Fruit fly (Drosophila melanogaster) whole organism, embryonic: ENCODE measurements around the gene CG10165.

Experiments used
- Atf-2 ChIP-seq: fragments of 200-800 bp; sonication (Bioruptor generic); optimal IDR thresholded peaks from 2 replicates; lab custom pipeline; 2016; ENCODE audit warnings: missing biosample characterization, missing genetic modification characterization
- Atf6 ChIP-seq: fragments of 200-800 bp; sonication (Bioruptor generic); IDR thresholded peaks from 2 replicates; pipeline ENCODE4 v1.3.6; 2022; ENCODE audit warnings: missing biosample characterization, missing genetic modification characterization
- B-H2 ChIP-seq: fragments of 200-800 bp; sonication (Bioruptor generic); optimal IDR thresholded peaks from 2 replicates; lab custom pipeline; 2018; ENCODE audit warnings: missing biosample characterization, mild to moderate bottlenecking, missing genetic modification characterization
- BEAF-32 ChIP-seq: fragments of 200-800 bp; sonication (Bioruptor generic); optimal IDR thresholded peaks from 3 replicates; lab custom pipeline; 2017; ENCODE audit warnings: missing biosample characterization, missing genetic modification characterization, mild to moderate bottlenecking, moderate library complexity, missing genetic modification reagents
- Bgb ChIP-seq: fragments of 200-800 bp; sonication (Bioruptor generic); IDR thresholded peaks from 2 replicates; pipeline ENCODE4 v1.3.6; 2022; ENCODE audit warnings: missing biosample characterization, missing genetic modification characterization; ENCODE audit not compliant: partially characterized antibody
- CG10209 ChIP-seq: fragments of 200-800 bp; sonication (Bioruptor generic); optimal IDR thresholded peaks from 3 replicates; lab custom pipeline; 2017; ENCODE audit warnings: missing biosample characterization, mild to moderate bottlenecking, missing genetic modification characterization, missing genetic modification reagents
- CG10267 ChIP-seq: fragments of 200-800 bp; sonication (Bioruptor generic); optimal IDR thresholded peaks from 2 replicates; lab custom pipeline; 2018; ENCODE audit warnings: missing biosample characterization, mild to moderate bottlenecking, missing genetic modification characterization, moderate library complexity
- CG12071 ChIP-seq: fragments of 200-800 bp; sonication (Bioruptor generic); optimal IDR thresholded peaks from 3 replicates; lab custom pipeline; 2018; ENCODE audit warnings: missing biosample characterization, mild to moderate bottlenecking, missing genetic modification characterization
- CG12391 ChIP-seq: fragments of 200-800 bp; sonication (Bioruptor generic); optimal IDR thresholded peaks from 3 replicates; lab custom pipeline; 2018; ENCODE audit warnings: missing biosample characterization, mild to moderate bottlenecking, missing genetic modification characterization, moderate library complexity
- CG14710 ChIP-seq: fragments of 200-800 bp; sonication (Bioruptor generic); optimal IDR thresholded peaks from 3 replicates; lab custom pipeline; 2019; ENCODE audit warnings: missing biosample characterization, mild to moderate bottlenecking, missing genetic modification characterization, moderate library complexity
- CG15514 ChIP-seq: fragments of 200-800 bp; sonication (Bioruptor generic); optimal IDR thresholded peaks from 3 replicates; lab custom pipeline; 2017; ENCODE audit warnings: missing biosample characterization, missing genetic modification characterization, mild to moderate bottlenecking, moderate library complexity, missing genetic modification reagents
- CG1603 ChIP-seq: fragments of 200-800 bp; sonication (Bioruptor generic); optimal IDR thresholded peaks from 2 replicates; lab custom pipeline; 2019; ENCODE audit warnings: missing biosample characterization, mild to moderate bottlenecking, missing genetic modification characterization, moderate library complexity
- CG2116 ChIP-seq: fragments of 200-800 bp; sonication (Bioruptor generic); optimal IDR thresholded peaks from 3 replicates; lab custom pipeline; 2018; ENCODE audit warnings: missing biosample characterization, mild to moderate bottlenecking, missing genetic modification characterization
- CG2120 ChIP-seq: fragments of 200-800 bp; sonication (Bioruptor generic); optimal IDR thresholded peaks from 3 replicates; lab custom pipeline; 2016; ENCODE audit warnings: missing biosample characterization, missing genetic modification characterization
- CG31224 ChIP-seq: fragments of 200-800 bp; sonication (Bioruptor generic); IDR thresholded peaks from 2 replicates; pipeline ENCODE4 v1.3.6; 2022; ENCODE audit warnings: missing biosample characterization, missing genetic modification characterization
- CG4360 ChIP-seq: fragments of 200-800 bp; sonication (Bioruptor generic); IDR thresholded peaks from 2 replicates; pipeline ENCODE4 v1.3.6; 2022; ENCODE audit warnings: missing biosample characterization, missing genetic modification characterization
- CG4617 ChIP-seq: fragments of 200-800 bp; sonication (Bioruptor generic); optimal IDR thresholded peaks from 3 replicates; lab custom pipeline; 2016; ENCODE audit warnings: missing biosample characterization, missing genetic modification characterization, borderline replicate concordance
- CG6683 ChIP-seq: fragments of 200-800 bp; sonication (Bioruptor generic); optimal IDR thresholded peaks from 2 replicates; lab custom pipeline; 2017; ENCODE audit warnings: missing biosample characterization, mild to moderate bottlenecking, missing genetic modification characterization, missing genetic modification reagents
- CG7372 ChIP-seq: fragments of 200-800 bp; sonication (Bioruptor generic); IDR thresholded peaks from 2 replicates; pipeline ENCODE4 v1.3.6; 2022; ENCODE audit warnings: missing biosample characterization, missing genetic modification characterization
- Camta ChIP-seq: fragments of 200-800 bp; sonication (Bioruptor generic); optimal IDR thresholded peaks from 2 replicates; lab custom pipeline; 2016; ENCODE audit warnings: missing biosample characterization, missing genetic modification characterization
- CoRest ChIP-seq: fragments of 200-800 bp; sonication (Bioruptor generic); optimal IDR thresholded peaks from 3 replicates; lab custom pipeline; 2018; ENCODE audit warnings: missing biosample characterization, mild to moderate bottlenecking, missing genetic modification characterization, moderate library complexity
- Dp ChIP-seq: fragments of 200-800 bp; sonication (Bioruptor generic); optimal IDR thresholded peaks from 2 replicates; lab custom pipeline; 2018; ENCODE audit warnings: missing biosample characterization, mild to moderate bottlenecking, missing genetic modification characterization, moderate library complexity
- E2f2 ChIP-seq: fragments of 200-800 bp; sonication (Bioruptor generic); IDR thresholded peaks from 2 replicates; pipeline ENCODE4 v1.3.6; 2022; ENCODE audit warnings: missing biosample characterization, missing genetic modification characterization
- Ets97D ChIP-seq: fragments of 200-800 bp; sonication (Bioruptor generic); optimal IDR thresholded peaks from 3 replicates; lab custom pipeline; 2016; ENCODE audit warnings: missing biosample characterization, missing genetic modification characterization
- HLH3B ChIP-seq: fragments of 200-800 bp; sonication (Bioruptor generic); IDR thresholded peaks from 2 replicates; pipeline ENCODE4 v1.3.6; 2022; ENCODE audit warnings: missing biosample characterization, missing genetic modification characterization
- MBD-R2 ChIP-seq: fragments of 200-800 bp; sonication (Bioruptor generic); IDR thresholded peaks from 2 replicates; pipeline ENCODE4 v1.3.6; 2022; ENCODE audit warnings: missing biosample characterization, missing genetic modification characterization
- MESR4 ChIP-seq: fragments of 200-800 bp; sonication (Bioruptor generic); optimal IDR thresholded peaks from 2 replicates; lab custom pipeline; 2018; ENCODE audit warnings: missing biosample characterization, mild to moderate bottlenecking, missing genetic modification characterization, moderate library complexity
- Med ChIP-seq: fragments of 200-800 bp; sonication (Bioruptor generic); peaks from one replicate; lab custom pipeline; 2016; ENCODE audit warnings: missing biosample characterization, missing genetic modification characterization, mild to moderate bottlenecking, inconsistent platforms, moderate library complexity
- Nf-YA ChIP-seq: fragments of 200-800 bp; sonication (Bioruptor generic); IDR thresholded peaks from 2 replicates; pipeline ENCODE4 v1.3.6; 2022; ENCODE audit warnings: missing biosample characterization, missing genetic modification characterization
- Pdp1 ChIP-seq, 2 experiments: fragments of 200-800 bp; sonication (Bioruptor generic); optimal IDR thresholded peaks; 3 replicates each; lab custom pipeline; 2016; ENCODE audit warnings: missing biosample characterization in 2 of 2, missing genetic modification characterization in 2 of 2, mild to moderate bottlenecking in 1 of 2, moderate library complexity in 1 of 2
- Rx ChIP-seq: fragments of 200-800 bp; sonication (Bioruptor generic); IDR thresholded peaks from 2 replicates; pipeline ENCODE4 v1.3.6; 2022; ENCODE audit warnings: missing biosample characterization, missing genetic modification characterization
- Sin3A ChIP-seq: fragments of >200 bp; optimal IDR thresholded peaks from 2 replicates; lab custom pipeline; 2018
- Spps ChIP-seq: fragments of 200-800 bp; sonication (Bioruptor generic); optimal IDR thresholded peaks from 2 replicates; lab custom pipeline; 2018; ENCODE audit warnings: missing biosample characterization, mild to moderate bottlenecking, missing genetic modification characterization
- Sry-δ ChIP-seq: fragments of 200-800 bp; sonication (Bioruptor generic); optimal IDR thresholded peaks from 2 replicates; lab custom pipeline; 2016; ENCODE audit warnings: missing biosample characterization, missing genetic modification characterization
- Xrp1 ChIP-seq: fragments of 200-800 bp; sonication (Bioruptor generic); IDR thresholded peaks from 2 replicates; pipeline ENCODE4 v1.3.6; 2022; ENCODE audit warnings: missing biosample characterization, missing genetic modification characterization
- crp ChIP-seq, 2 experiments: fragments of 200-800 bp; sonication (Bioruptor generic); optimal IDR thresholded peaks; 2 replicates in 1 of 2; 3 replicates in 1 of 2; lab custom pipeline; 2017; ENCODE audit warnings: missing biosample characterization in 2 of 2, missing genetic modification characterization in 2 of 2, mild to moderate bottlenecking in 1 of 2, moderate library complexity in 1 of 2
- eve ChIP-seq, 2 experiments: fragments of >200 bp; optimal IDR thresholded peaks; 2 replicates each; lab custom pipeline; 2017; ENCODE audit warnings: missing biosample characterization in 2 of 2, missing genetic modification characterization in 2 of 2
- ewg ChIP-seq: fragments of 200-800 bp; sonication (Bioruptor generic); optimal IDR thresholded peaks from 3 replicates; lab custom pipeline; 2017; ENCODE audit warnings: mild to moderate bottlenecking, missing biosample characterization, missing genetic modification reagents, missing genetic modification characterization
- exex ChIP-seq: fragments of 200-800 bp; sonication (Bioruptor generic); optimal IDR thresholded peaks from 4 replicates; lab custom pipeline; 2018; ENCODE audit warnings: missing biosample characterization, mild to moderate bottlenecking, missing genetic modification characterization, moderate library complexity
- ftz-f1 ChIP-seq: fragments of 200-800 bp; sonication (Bioruptor generic); optimal IDR thresholded peaks from 2 replicates; lab custom pipeline; 2016; ENCODE audit warnings: missing biosample characterization, missing genetic modification characterization
- inv ChIP-seq: fragments of 200-800 bp; sonication (Bioruptor generic); IDR thresholded peaks from 2 replicates; pipeline ENCODE4 v1.3.6; 2022; ENCODE audit warnings: missing biosample characterization, missing genetic modification characterization; ENCODE audit not compliant: partially characterized antibody
- klu ChIP-seq: fragments of 200-800 bp; sonication (Bioruptor generic); IDR thresholded peaks from 2 replicates; pipeline ENCODE4 v1.3.6; 2022; ENCODE audit warnings: missing biosample characterization, missing genetic modification characterization
- lbe ChIP-seq: fragments of 200-800 bp; sonication (Bioruptor generic); optimal IDR thresholded peaks from 2 replicates; lab custom pipeline; 2016; ENCODE audit warnings: missing biosample characterization, mild to moderate bottlenecking, missing genetic modification characterization
- pzg ChIP-seq: fragments of 200-800 bp; sonication (Bioruptor generic); optimal IDR thresholded peaks from 3 replicates; lab custom pipeline; 2018; ENCODE audit warnings: missing biosample characterization, mild to moderate bottlenecking, missing genetic modification characterization, moderate library complexity
- schlank ChIP-seq: fragments of 200-800 bp; sonication (Bioruptor generic); optimal IDR thresholded peaks from 2 replicates; lab custom pipeline; 2018; ENCODE audit warnings: missing biosample characterization, mild to moderate bottlenecking, missing genetic modification characterization
- sens ChIP-seq: fragments of 200-800 bp; sonication (Bioruptor generic); peaks from one replicate; lab custom pipeline; 2016; ENCODE audit warnings: missing biosample characterization, missing genetic modification characterization
- stwl ChIP-seq: fragments of 200-800 bp; sonication (Bioruptor generic); optimal IDR thresholded peaks from 3 replicates; lab custom pipeline; 2018; ENCODE audit warnings: missing biosample characterization, mild to moderate bottlenecking, missing genetic modification characterization, moderate library complexity
- trem ChIP-seq: fragments of 200-800 bp; optimal IDR thresholded peaks from 3 replicates; lab custom pipeline; 2019; ENCODE audit warnings: missing biosample characterization, mild to moderate bottlenecking, missing genetic modification characterization, moderate library complexity
- vvl ChIP-seq: fragments of 200-800 bp; sonication (Bioruptor generic); IDR thresholded peaks from 2 replicates; pipeline ENCODE4 v1.3.6; 2022; ENCODE audit warnings: missing biosample characterization, missing genetic modification characterization
- wdn ChIP-seq: fragments of 200-800 bp; sonication (Bioruptor generic); IDR thresholded peaks from 2 replicates; pipeline ENCODE4 v1.3.6; 2022; ENCODE audit warnings: missing biosample characterization, missing genetic modification characterization
- zen ChIP-seq: fragments of 200-800 bp; sonication (Bioruptor generic); optimal IDR thresholded peaks from 3 replicates; lab custom pipeline; 2018; ENCODE audit warnings: missing biosample characterization, mild to moderate bottlenecking, missing genetic modification characterization, moderate library complexity

The CG10165 gene

dm6 chr2L:19530092-19530491 is at the start of gene CG10165:
Gene CG10165, minus strand, starts transcription at chr2L:19530305.
- TF ChIP-seq lbe (peak; percentile 19), CG10267 (tag; lab: Kevin White, UChicago) (peak; percentile 94), Ets97D (peak; percentile 21), MBD-R2 (GFP tag; lab: Robert Waterston, UW) (peak; percentile 83), E2f2 (GFP tag; lab: Robert Waterston, UW) (0 out of 2 replicates have a peak, but pooled peaks have one; percentile 12), eve (GFP tag; optimal IDR thresholded peaks at IDR 0.05; lab: Kevin White, UChicago) (no peak), schlank (tag; lab: Kevin White, UChicago) (no peak), Spps (tag; lab: Kevin White, UChicago) (no peak), CG6683 (GFP tag; lab: Kevin White, UChicago) (no peak), CG12071 (GFP tag; lab: Kevin White, UChicago) (no peak), klu (GFP tag; lab: Robert Waterston, UW) (no peak), sens (GFP tag; lab: Kevin White, UChicago) (peak; percentile 70), exex (tag; lab: Kevin White, UChicago) (peak; percentile 57), pzg (peak; percentile 43), stwl (tag; lab: Kevin White, UChicago) (peak; percentile 49), CG14710 (tag; lab: Kevin White, UChicago) (peak; percentile 26), CG31224 (GFP tag; lab: Robert Waterston, UW) (no peak), ewg (GFP tag; lab: Kevin White, UChicago) (peak; percentile 33), Rx (GFP tag; lab: Robert Waterston, UW) (no peak), CG4360 (no peak), Xrp1 (GFP tag; lab: Robert Waterston, UW) (no peak), CG12391 (tag; lab: Kevin White, UChicago) (no peak), CG7372 (no peak), B-H2 (GFP tag; lab: Kevin White, UChicago) (peak; percentile 23), crp (GFP tag; optimal IDR thresholded peaks at IDR 0.05; lab: Kevin White, UChicago) (peak; percentile 49 to 88), CG15514 (GFP tag; lab: Kevin White, UChicago) (peak; percentile 22), Atf-2 (GFP tag; lab: Kevin White, UChicago) (no peak), vvl (GFP tag; lab: Robert Waterston, UW) (peak; percentile 47; the same call in 1 of the 2 replicates), HLH3B (no peak), BEAF-32 (GFP tag; lab: Kevin White, UChicago) (peak; percentile 12), inv (GFP tag; lab: Robert Waterston, UW) (no peak), Bgb (GFP tag; lab: Robert Waterston, UW) (no peak), CG10209 (GFP tag; lab: Kevin White, UChicago) (no peak), Med (peak; percentile 60), CG1603 (tag; lab: Kevin White, UChicago) (peak; percentile 16), CoRest (tag; lab: Kevin White, UChicago) (peak; percentile 4), MESR4 (peak; percentile 28), ftz-f1 (no peak), Sry-δ (GFP tag; lab: Kevin White, UChicago) (peak; percentile 5), zen (tag; lab: Kevin White, UChicago) (peak; percentile 56), CG2116 (GFP tag; lab: Kevin White, UChicago) (peak; percentile 95), Atf6 (GFP tag; lab: Robert Waterston, UW) (peak; percentile 45; the same call in 1 of the 2 replicates), CG2120 (GFP tag; lab: Kevin White, UChicago) (peak; percentile 21), Nf-YA (GFP tag; lab: Robert Waterston, UW) (0 out of 2 replicates have a peak, but pooled peaks have one; percentile 22), Dp (GFP tag; lab: Kevin White, UChicago) (peak; percentile 11), Sin3A (no peak), Camta (GFP tag; lab: Kevin White, UChicago) (no peak), Pdp1 (GFP tag; optimal IDR thresholded peaks at IDR 0.05; lab: Kevin White, UChicago) (peak in 1 of 2 experiments; percentile 44), wdn (GFP tag; lab: Robert Waterston, UW) (no peak), trem (tag; lab: Kevin White, UChicago) (peak; percentile 3), CG4617 (GFP tag; lab: Kevin White, UChicago) (peak; percentile 3)
